Fruit fly (Drosophila melanogaster) whole organism, embryonic: Measurements from ENCODE around the gene CG32801.
A peak's percentile ranks its signal among the peaks of the same experiment; 100 is the strongest.

ENCODE experiments used
- Abd-B ChIP-seq: fragments of 200-800 bp; sonication (Bioruptor generic); optimal IDR thresholded peaks from 2 replicates; lab custom pipeline; 2018; ENCODE audit warnings: missing biosample characterization, mild to moderate bottlenecking, missing genetic modification characterization, moderate library complexity
- CG10209 ChIP-seq: fragments of 200-800 bp; sonication (Bioruptor generic); optimal IDR thresholded peaks from 3 replicates; lab custom pipeline; 2017; ENCODE audit warnings: missing biosample characterization, mild to moderate bottlenecking, missing genetic modification characterization, missing genetic modification reagents
- CG10431 ChIP-seq: fragments of 200-800 bp; sonication (Bioruptor generic); optimal IDR thresholded peaks from 3 replicates; lab custom pipeline; 2018; ENCODE audit warnings: missing biosample characterization, mild to moderate bottlenecking, missing genetic modification characterization
- CG12219 ChIP-seq: fragments of 200-800 bp; sonication (Bioruptor generic); optimal IDR thresholded peaks from 3 replicates; lab custom pipeline; 2018; ENCODE audit warnings: missing biosample characterization, mild to moderate bottlenecking, missing genetic modification characterization
- CG13296 ChIP-seq: fragments of 200-800 bp; sonication (Bioruptor generic); optimal IDR thresholded peaks from 3 replicates; lab custom pipeline; 2018; ENCODE audit warnings: missing biosample characterization, mild to moderate bottlenecking, missing genetic modification characterization
- CG14014 ChIP-seq: fragments of 200-800 bp; sonication (Bioruptor generic); IDR thresholded peaks from 2 replicates; pipeline ENCODE4 v1.3.6; 2022; ENCODE audit warnings: missing biosample characterization, missing genetic modification characterization
- CG14441 ChIP-seq: fragments of 200-800 bp; sonication (Bioruptor generic); IDR thresholded peaks from 2 replicates; pipeline ENCODE4 v1.3.6; 2022; ENCODE audit warnings: missing biosample characterization, missing genetic modification characterization
- CG14860 ChIP-seq: fragments of 200-800 bp; sonication (Bioruptor generic); IDR thresholded peaks from 3 replicates; pipeline ENCODE4 v1.3.6; 2022; ENCODE audit warnings: missing biosample characterization, missing genetic modification characterization; ENCODE audit not compliant: partially characterized antibody
- CG15073 ChIP-seq: fragments of 200-800 bp; sonication (Bioruptor generic); optimal IDR thresholded peaks from 2 replicates; lab custom pipeline; 2016; ENCODE audit warnings: missing biosample characterization, missing genetic modification characterization
- CG1529 ChIP-seq: fragments of 200-800 bp; sonication (Bioruptor generic); optimal IDR thresholded peaks from 3 replicates; lab custom pipeline; 2018; ENCODE audit warnings: missing biosample characterization, missing genetic modification characterization
- CG16815 ChIP-seq: fragments of 200-800 bp; sonication (Bioruptor generic); optimal IDR thresholded peaks from 3 replicates; lab custom pipeline; 2017; ENCODE audit warnings: missing biosample characterization, mild to moderate bottlenecking, missing genetic modification characterization
- CG17912 ChIP-seq: fragments of 200-800 bp; sonication (Bioruptor generic); optimal IDR thresholded peaks from 2 replicates; lab custom pipeline; 2018; ENCODE audit warnings: missing biosample characterization, mild to moderate bottlenecking, missing genetic modification characterization
- CG18011 ChIP-seq: fragments of 200-800 bp; sonication (Bioruptor generic); optimal IDR thresholded peaks from 2 replicates; lab custom pipeline; 2017; ENCODE audit warnings: missing biosample characterization, missing genetic modification characterization, mild to moderate bottlenecking, moderate library complexity, missing genotype
- CG6791 ChIP-seq: fragments of 200-800 bp; sonication (Bioruptor generic); IDR thresholded peaks from 3 replicates; pipeline ENCODE4 v1.3.6; 2022; ENCODE audit warnings: missing biosample characterization, missing genetic modification characterization; ENCODE audit not compliant: partially characterized antibody
- CG7745 ChIP-seq: fragments of 200-800 bp; sonication (Bioruptor generic); optimal IDR thresholded peaks from 2 replicates; lab custom pipeline; 2018; ENCODE audit warnings: missing biosample characterization, mild to moderate bottlenecking, missing genetic modification characterization, moderate library complexity
- CG7786 ChIP-seq: fragments of 200-800 bp; sonication (Bioruptor generic); optimal IDR thresholded peaks from 2 replicates; lab custom pipeline; 2016; ENCODE audit warnings: missing biosample characterization, missing genetic modification characterization
- CG7928 ChIP-seq: fragments of 200-800 bp; sonication (Bioruptor generic); optimal IDR thresholded peaks from 2 replicates; lab custom pipeline; 2017; ENCODE audit warnings: missing biosample characterization, mild to moderate bottlenecking, missing genetic modification characterization
- CG8290 ChIP-seq, 3 experiments: fragments of 200-800 bp; sonication (Bioruptor generic); optimal IDR thresholded peaks; 2 replicates each; lab custom pipeline; 2016 to 2019; ENCODE audit warnings: missing biosample characterization in 3 of 3, missing genetic modification characterization in 3 of 3, mild to moderate bottlenecking in 2 of 3, moderate library complexity in 1 of 3
- CG8924 ChIP-seq: fragments of 200-800 bp; optimal IDR thresholded peaks from 3 replicates; lab custom pipeline; 2019; ENCODE audit warnings: missing biosample characterization, mild to moderate bottlenecking, missing genetic modification characterization, moderate library complexity
- Dek ChIP-seq: fragments of 200-800 bp; sonication (Bioruptor generic); optimal IDR thresholded peaks from 3 replicates; lab custom pipeline; 2019; ENCODE audit warnings: missing biosample characterization, mild to moderate bottlenecking, missing genetic modification characterization, moderate library complexity
- Eip74EF ChIP-seq, 2 experiments: fragments of 200-800 bp in 1 of 2; fragments of >200 bp in 1 of 2; sonication (Bioruptor generic) in 1 of 2; optimal IDR thresholded peaks; 2 replicates each; lab custom pipeline; 2017 to 2019; ENCODE audit warnings: missing biosample characterization in 2 of 2, missing genetic modification characterization in 2 of 2, mild to moderate bottlenecking in 1 of 2, moderate library complexity in 1 of 2
- Elba2 ChIP-seq: fragments of 200-800 bp; sonication (Bioruptor generic); optimal IDR thresholded peaks from 3 replicates; lab custom pipeline; 2016; ENCODE audit warnings: missing biosample characterization, missing genetic modification characterization
- Ets97D ChIP-seq: fragments of 200-800 bp; sonication (Bioruptor generic); optimal IDR thresholded peaks from 3 replicates; lab custom pipeline; 2016; ENCODE audit warnings: missing biosample characterization, missing genetic modification characterization
- GATAe ChIP-seq: fragments of 200-800 bp; sonication (Bioruptor generic); conservative IDR thresholded peaks from 2 replicates; pipeline ENCODE4 v1.3.6; 2022; ENCODE audit warnings: missing biosample characterization, missing genetic modification characterization
- H2.0 ChIP-seq: fragments of 200-800 bp; sonication (Bioruptor generic); IDR thresholded peaks from 2 replicates; pipeline ENCODE4 v1.3.6; 2022; ENCODE audit warnings: missing biosample characterization, missing genetic modification characterization
- Hmx ChIP-seq: fragments of 200-800 bp; sonication (Bioruptor generic); optimal IDR thresholded peaks from 2 replicates; lab custom pipeline; 2016; ENCODE audit warnings: missing biosample characterization, missing genetic modification characterization
- Hr51 ChIP-seq, 2 experiments: fragments of 200-800 bp; sonication (Bioruptor generic); optimal IDR thresholded peaks; 2 replicates in 1 of 2; 3 replicates in 1 of 2; lab custom pipeline; 2016 to 2018; ENCODE audit warnings: missing biosample characterization in 2 of 2, missing genetic modification characterization in 2 of 2, mild to moderate bottlenecking in 1 of 2, moderate library complexity in 1 of 2
- Lpt ChIP-seq: fragments of >200 bp; optimal IDR thresholded peaks from 2 replicates; lab custom pipeline; 2018; ENCODE audit warnings: missing biosample characterization, missing genetic modification characterization
- Mad ChIP-seq: fragments of 200-800 bp; sonication (Bioruptor generic); optimal IDR thresholded peaks from 2 replicates; lab custom pipeline; 2016; ENCODE audit warnings: missing biosample characterization, missing genetic modification characterization
- Oli ChIP-seq: fragments of 200-800 bp; sonication (Bioruptor generic); optimal IDR thresholded peaks from 2 replicates; lab custom pipeline; 2018; ENCODE audit warnings: missing biosample characterization, mild to moderate bottlenecking, missing genetic modification characterization, moderate library complexity
- btn ChIP-seq: fragments of 200-800 bp; sonication (Bioruptor generic); optimal IDR thresholded peaks from 2 replicates; lab custom pipeline; 2016; ENCODE audit warnings: missing biosample characterization, missing genetic modification characterization
- cad ChIP-seq: fragments of >200 bp; optimal IDR thresholded peaks from 2 replicates; lab custom pipeline; 2017; ENCODE audit warnings: missing biosample characterization, missing genetic modification characterization
- ci ChIP-seq: fragments of 200-800 bp; sonication (Bioruptor generic); IDR thresholded peaks from 3 replicates; pipeline ENCODE4 v1.3.6; 2022; ENCODE audit warnings: missing biosample characterization, missing genetic modification characterization
- crc ChIP-seq: fragments of 200-800 bp; sonication (Bioruptor generic); optimal IDR thresholded peaks from 2 replicates; lab custom pipeline; 2016; ENCODE audit warnings: missing biosample characterization, missing genetic modification characterization
- ems ChIP-seq: fragments of 200-800 bp; sonication (Bioruptor generic); optimal IDR thresholded peaks from 3 replicates; lab custom pipeline; 2016; ENCODE audit warnings: missing biosample characterization, missing genetic modification characterization
- ewg ChIP-seq: fragments of 200-800 bp; sonication (Bioruptor generic); optimal IDR thresholded peaks from 3 replicates; lab custom pipeline; 2017; ENCODE audit warnings: mild to moderate bottlenecking, missing biosample characterization, missing genetic modification reagents, missing genetic modification characterization
- gem ChIP-seq: fragments of 200-800 bp; sonication (Bioruptor generic); optimal IDR thresholded peaks from 2 replicates; lab custom pipeline; 2019; ENCODE audit warnings: missing biosample characterization, mild to moderate bottlenecking, missing genetic modification characterization, moderate library complexity
- grn ChIP-seq: fragments of 200-800 bp; sonication (Bioruptor generic); optimal IDR thresholded peaks from 3 replicates; lab custom pipeline; 2017; ENCODE audit warnings: missing biosample characterization, missing genetic modification characterization
- hkb ChIP-seq, 2 experiments: fragments of 200-800 bp in 1 of 2; fragments of >200 bp in 1 of 2; sonication (Bioruptor generic) in 1 of 2; IDR thresholded peaks in 1 of 2; optimal IDR thresholded peaks in 1 of 2; 2 replicates each; pipeline versions ENCODE4 v1.3.6 to Lab custom; 2017 to 2022; ENCODE audit warnings: missing biosample characterization in 1 of 2, missing genetic modification characterization in 1 of 2
- lola ChIP-seq, 3 experiments: fragments of >200 bp in 2 of 3; fragments of 200-800 bp in 1 of 3; sonication (Bioruptor generic) in 1 of 3; optimal IDR thresholded peaks; 2 replicates each; lab custom pipeline; 2017 to 2019; ENCODE audit warnings: missing biosample characterization in 3 of 3, missing genetic modification characterization in 3 of 3, mild to moderate bottlenecking in 1 of 3, moderate library complexity in 1 of 3
- mirr ChIP-seq: fragments of 200-800 bp; sonication (Bioruptor generic); optimal IDR thresholded peaks from 3 replicates; lab custom pipeline; 2018; ENCODE audit warnings: missing biosample characterization, mild to moderate bottlenecking, missing genetic modification characterization
- nom ChIP-seq: fragments of 200-800 bp; sonication (Bioruptor generic); optimal IDR thresholded peaks from 2 replicates; lab custom pipeline; 2017; ENCODE audit warnings: missing biosample characterization, missing genetic modification characterization, mild to moderate bottlenecking, moderate library complexity, missing genetic modification reagents
- otp ChIP-seq: fragments of 200-800 bp; sonication (Bioruptor generic); IDR thresholded peaks from 3 replicates; pipeline ENCODE4, ENCODE4 v1.3.6; 2022; ENCODE audit warnings: missing biosample characterization, missing genetic modification characterization
- run ChIP-seq: fragments of 200-800 bp; sonication (Bioruptor generic); optimal IDR thresholded peaks from 3 replicates; lab custom pipeline; 2018; ENCODE audit warnings: missing biosample characterization, mild to moderate bottlenecking, missing genetic modification characterization
- tll ChIP-seq, 2 experiments: fragments of 200-800 bp in 1 of 2; fragments of >200 bp in 1 of 2; sonication (Bioruptor generic) in 1 of 2; optimal IDR thresholded peaks; 2 replicates each; lab custom pipeline; 2017 to 2019; ENCODE audit warnings: missing biosample characterization in 2 of 2, missing genetic modification characterization in 2 of 2, mild to moderate bottlenecking in 1 of 2, moderate library complexity in 1 of 2
- tup ChIP-seq: fragments of 200-800 bp; sonication (Bioruptor generic); optimal IDR thresholded peaks from 2 replicates; lab custom pipeline; 2016; ENCODE audit warnings: missing biosample characterization, mild to moderate bottlenecking, missing genetic modification characterization, moderate library complexity
- zf30C ChIP-seq: fragments of 200-800 bp; sonication (Bioruptor generic); optimal IDR thresholded peaks from 3 replicates; lab custom pipeline; 2018; ENCODE audit warnings: missing biosample characterization, mild to moderate bottlenecking, missing genetic modification characterization

CG32801 gene

DNA sequence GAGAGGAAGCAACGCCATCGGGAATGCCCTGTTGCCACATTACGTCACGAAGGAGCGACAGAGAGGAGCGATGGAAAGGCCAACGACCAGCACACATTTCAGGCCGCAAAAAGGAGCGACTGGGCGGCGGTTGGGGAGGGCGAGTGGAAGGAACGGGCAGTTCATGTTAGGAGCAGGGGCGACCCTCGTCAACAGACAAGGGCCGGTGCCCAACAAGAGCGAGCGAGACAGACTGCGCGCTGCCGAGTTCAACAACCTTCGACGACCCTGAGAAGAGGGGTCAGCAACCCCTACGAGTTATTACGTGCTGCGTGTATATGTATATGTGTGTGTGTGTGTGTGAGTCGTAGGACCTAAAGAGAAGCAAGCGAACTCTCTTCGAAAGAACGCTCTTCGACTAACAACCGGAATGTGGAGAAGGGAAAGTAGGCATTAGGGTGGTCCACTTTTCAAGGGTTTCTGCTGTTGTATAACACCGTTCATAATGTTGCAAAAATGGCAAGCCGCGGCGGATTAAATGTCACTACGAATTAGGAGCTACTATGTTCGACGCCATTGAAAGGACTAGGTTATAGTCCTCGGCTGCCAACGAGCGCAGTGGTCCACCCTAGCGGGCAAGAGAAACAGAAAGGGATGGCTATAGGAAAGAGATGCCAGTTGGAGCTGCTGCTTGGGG lies 48.6 kb upstream of the CG32801 start (continued):
- TF ChIP-seq zf30C (peak; percentile 25), CG12219 (GFP tag; lab: Kevin White, UChicago) (peak; percentile 97), CG1529 (GFP tag; lab: Kevin White, UChicago) (peak; percentile 94), CG16815 (GFP tag; lab: Kevin White, UChicago) (peak; percentile 91), CG7786 (GFP tag; lab: Kevin White, UChicago) (peak; percentile 96), CG14441 (GFP tag; lab: Robert Waterston, UW) (peak; percentile 92), Oli (tag; lab: Kevin White, UChicago) (peak; percentile 95), crc (peak; percentile 93), CG8290 (GFP tag; optimal IDR thresholded peaks at IDR 0.05; lab: Kevin White, UChicago) (peak; percentile 84), CG8290 (tag; optimal IDR thresholded peaks at IDR 0.05; lab: Kevin White, UChicago) (peak; percentile 60 to 99), Hr51 (GFP tag; optimal IDR thresholded peaks at IDR 0.05; lab: Kevin White, UChicago) (peak; percentile 86 to 92), btn (GFP tag; lab: Kevin White, UChicago) (peak; percentile 93), CG10209 (peak; percentile 96), CG17912 (GFP tag; lab: Kevin White, UChicago) (peak; percentile 74), hkb (optimal IDR thresholded peaks at IDR 0.05; lab: Kevin White, UChicago) (no peak), hkb (GFP tag; IDR thresholded peaks at IDR 0.05; lab: Robert Waterston, UW) (peak; percentile 97), Mad (GFP tag; lab: Kevin White, UChicago) (peak; percentile 93), grn (GFP tag; lab: Kevin White, UChicago) (peak; percentile 44), CG10431 (GFP tag; lab: Kevin White, UChicago) (peak; percentile 88), CG8924 (tag; lab: Kevin White, UChicago) (peak; percentile 95), tup (peak; percentile 95), cad (GFP tag; lab: Kevin White, UChicago) (no peak), CG6791 (GFP tag; lab: Robert Waterston, UW) (no peak), Ets97D (peak; percentile 86), ewg (GFP tag; lab: Kevin White, UChicago) (peak; percentile 92), GATAe (GFP tag; lab: Robert Waterston, UW) (peak; percentile 45; the same call in 1 of the 2 replicates), lola (GFP tag; optimal IDR thresholded peaks at IDR 0.05; lab: Kevin White, UChicago) (peak in 1 of 3 experiments; percentile 91), Dek (tag; lab: Kevin White, UChicago) (peak; percentile 93), CG7928 (GFP tag; lab: Kevin White, UChicago) (peak; percentile 71), Lpt (GFP tag; lab: Kevin White, UChicago) (no peak), gem (tag; lab: Kevin White, UChicago) (peak; percentile 96), Eip74EF (GFP tag; optimal IDR thresholded peaks at IDR 0.05; lab: Kevin White, UChicago) (peak in 1 of 2 experiments; percentile 95), nom (GFP tag; lab: Kevin White, UChicago) (peak; percentile 99), ci (GFP tag; lab: Robert Waterston, UW) (peak; percentile 98), tll (GFP tag; optimal IDR thresholded peaks at IDR 0.05; lab: Kevin White, UChicago) (no peak), CG7745 (peak; percentile 47), CG14860 (GFP tag; lab: Robert Waterston, UW) (no peak), mirr (peak; percentile 79), otp (GFP tag; lab: Robert Waterston, UW) (peak; percentile 94), Hmx (GFP tag; lab: Kevin White, UChicago) (peak; percentile 85), run (tag; lab: Kevin White, UChicago) (peak; percentile 85), CG15073 (GFP tag; lab: Kevin White, UChicago) (peak; percentile 50), Elba2 (GFP tag; lab: Kevin White, UChicago) (peak; percentile 31), H2.0 (GFP tag; lab: Robert Waterston, UW) (peak; percentile 94), CG18011 (GFP tag; lab: Kevin White, UChicago) (peak; percentile 87), ems (GFP tag; lab: Kevin White, UChicago) (peak; percentile 97), CG13296 (GFP tag; lab: Kevin White, UChicago) (peak; percentile 92), Abd-B (GFP tag; lab: Kevin White, UChicago) (peak; percentile 69), CG14014 (GFP tag; lab: Robert Waterston, UW) (peak; percentile 95)
